Worm (Caenorhabditis elegans) whole organism, L4 larva: ENCODE measurements around the gene ztf-30.
A peak's percentile ranks its signal among the peaks of the same experiment; 100 is the strongest.

Source experiments
- D1046.2 ChIP-seq: fragments of 200-800 bp; sonication (Bioruptor generic); IDR thresholded peaks from 2 replicates; pipeline ENCODE4 v1.3.6; 2022; ENCODE audit warnings: missing genetic modification characterization, missing compliant biosample characterization
- F26F4.8 ChIP-seq: fragments of 200-800 bp; sonication (Bioruptor generic); conservative IDR thresholded peaks from 2 replicates; pipeline ENCODE4 v1.3.6; 2022; ENCODE audit warnings: missing genetic modification characterization, missing compliant biosample characterization
- T20F7.1 ChIP-seq: fragments of 200-800 bp; sonication (Bioruptor generic); optimal IDR thresholded peaks from 2 replicates; lab custom pipeline; 2018; ENCODE audit warnings: mild to moderate bottlenecking, missing genetic modification characterization, missing compliant biosample characterization
- Y105C5A.15 ChIP-seq: fragments of 200-800 bp; sonication (Bioruptor generic); IDR thresholded peaks from 2 replicates; pipeline ENCODE4 v1.3.6; 2022; ENCODE audit warnings: missing genetic modification characterization, missing compliant biosample characterization
- aha-1 ChIP-seq: fragments of 150-350 bp; peaks from one replicate; lab custom pipeline; 2014; ENCODE audit warnings: missing biosample characterization, missing genetic modification characterization
- ama-1 ChIP-seq: fragments of 150-350 bp; optimal IDR thresholded peaks from 2 replicates; lab custom pipeline; 2014; ENCODE audit warnings: inconsistent platforms, mixed read lengths
- attf-4 ChIP-seq: sonication (generic microtip); optimal IDR thresholded peaks from 3 replicates; lab custom pipeline; 2017; ENCODE audit warnings: missing biosample characterization, missing genetic modification characterization
- ceh-44 ChIP-seq: fragments of 200-800 bp; sonication (Bioruptor generic); IDR thresholded peaks from 2 replicates; pipeline ENCODE4 v1.3.6; 2022; ENCODE audit warnings: missing genetic modification reagents, missing genetic modification characterization, missing compliant biosample characterization
- ceh-82 ChIP-seq: sonication (generic microtip); optimal IDR thresholded peaks from 2 replicates; lab custom pipeline; 2017; ENCODE audit warnings: missing biosample characterization, missing genetic modification characterization
- ces-1 ChIP-seq: fragments of 150-350 bp; sonication (generic microtip); optimal IDR thresholded peaks from 4 replicates; lab custom pipeline; 2014; ENCODE audit warnings: missing biosample characterization, missing genetic modification reagents, missing genetic modification characterization
- ctbp-1 ChIP-seq: fragments of 200-800 bp; sonication (Bioruptor generic); IDR thresholded peaks from 2 replicates; pipeline ENCODE4 v1.3.6; 2022; ENCODE audit warnings: missing genetic modification reagents, missing genetic modification characterization, missing compliant biosample characterization
- daf-12 ChIP-seq: fragments of 150-350 bp; optimal IDR thresholded peaks from 2 replicates; lab custom pipeline; 2014; ENCODE audit warnings: missing biosample characterization, missing genetic modification reagents, missing genetic modification characterization
- daf-16 ChIP-seq, 3 experiments: sonication (generic microtip); optimal IDR thresholded peaks; 2 replicates each; lab custom pipeline; 2016 to 2017; ENCODE audit warnings: missing genetic modification characterization in 3 of 3, missing genetic modification reagents in 3 of 3, mild to moderate bottlenecking in 2 of 3, missing compliant biosample characterization in 2 of 3, missing biosample characterization in 1 of 3, moderate library complexity in 1 of 3
- dmd-6 ChIP-seq: fragments of 200-800 bp; sonication (Bioruptor generic); IDR thresholded peaks from 2 replicates; pipeline ENCODE4 v1.3.6; 2022; ENCODE audit warnings: missing genetic modification reagents, missing genetic modification characterization, missing compliant biosample characterization
- dmd-9 ChIP-seq: fragments of 200-800 bp; sonication (Bioruptor generic); IDR thresholded peaks from 2 replicates; pipeline ENCODE4 v1.3.6; 2022; ENCODE audit warnings: missing genetic modification reagents, missing genetic modification characterization, missing compliant biosample characterization
- dpl-1 ChIP-seq: fragments of 150-350 bp; optimal IDR thresholded peaks from 2 replicates; lab custom pipeline; 2014; ENCODE audit warnings: missing biosample characterization, missing genetic modification reagents, missing genetic modification characterization
- duxl-1 ChIP-seq: sonication (generic microtip); optimal IDR thresholded peaks from 2 replicates; lab custom pipeline; 2016; ENCODE audit warnings: mild to moderate bottlenecking, missing genetic modification characterization, moderate library complexity, missing compliant biosample characterization; ENCODE audit not compliant: poor library complexity
- dve-1 ChIP-seq: sonication (generic microtip); optimal IDR thresholded peaks from 2 replicates; lab custom pipeline; 2017; ENCODE audit warnings: antibody characterized with exemption, mild to moderate bottlenecking, missing genetic modification characterization, missing compliant biosample characterization; ENCODE audit not compliant: insufficient read depth
- egl-27 ChIP-seq: sonication (generic microtip); optimal IDR thresholded peaks from 3 replicates; lab custom pipeline; 2017; ENCODE audit warnings: missing biosample characterization, missing genetic modification reagents, missing genetic modification characterization
- hif-1 ChIP-seq, 2 experiments: sonication (generic microtip); optimal IDR thresholded peaks; 2 replicates each; lab custom pipeline; 2016 to 2017; ENCODE audit warnings: missing compliant biosample characterization in 2 of 2, missing genetic modification characterization in 2 of 2, missing genetic modification reagents in 2 of 2, missing genotype in 2 of 2, mild to moderate bottlenecking in 1 of 2
- hlh-11 ChIP-seq: fragments of 200-800 bp; sonication (Bioruptor generic); optimal IDR thresholded peaks from 2 replicates; lab custom pipeline; 2018; ENCODE audit warnings: mild to moderate bottlenecking, missing genetic modification characterization, missing compliant biosample characterization
- hlh-30 ChIP-seq: sonication (generic microtip); optimal IDR thresholded peaks from 2 replicates; lab custom pipeline; 2017; ENCODE audit warnings: antibody characterized with exemption, mild to moderate bottlenecking, missing genetic modification characterization, missing compliant biosample characterization; ENCODE audit not compliant: insufficient read depth
- hmg-1.1 ChIP-seq: fragments of 200-800 bp; sonication (Bioruptor generic); IDR thresholded peaks from 2 replicates; pipeline ENCODE4 v1.3.6; 2022; ENCODE audit warnings: missing genetic modification reagents, missing genetic modification characterization, missing compliant biosample characterization
- lin-13 ChIP-seq: fragments of 150-350 bp; optimal IDR thresholded peaks from 2 replicates; lab custom pipeline; 2014; ENCODE audit warnings: missing biosample characterization, missing genetic modification reagents, missing genetic modification characterization
- lin-29 ChIP-seq: fragments of 200-800 bp; sonication (Bioruptor generic); IDR thresholded peaks from 2 replicates; pipeline ENCODE4 v1.3.6; 2022; ENCODE audit warnings: missing genetic modification reagents, missing genetic modification characterization, missing compliant biosample characterization
- lin-39 ChIP-seq: fragments of 150-350 bp; optimal IDR thresholded peaks from 2 replicates; lab custom pipeline; 2014; ENCODE audit warnings: missing biosample characterization, missing genetic modification reagents, missing genetic modification characterization
- lsy-2 ChIP-seq, 2 experiments: fragments of 150-350 bp in 1 of 2; sonication (generic microtip) in 1 of 2; optimal IDR thresholded peaks; 2 replicates each; lab custom pipeline; 2014 to 2017; ENCODE audit warnings: missing biosample characterization in 2 of 2, missing genetic modification characterization in 2 of 2
- mdl-1 ChIP-seq, 2 experiments: fragments of 150-350 bp in 1 of 2; sonication (generic microtip) in 1 of 2; optimal IDR thresholded peaks; 2 replicates each; lab custom pipeline; 2014 to 2017; ENCODE audit warnings: missing biosample characterization in 2 of 2, missing genetic modification characterization in 2 of 2
- mdt-29 ChIP-seq: fragments of 200-800 bp; sonication (Bioruptor generic); IDR thresholded peaks from 2 replicates; pipeline ENCODE4 v1.3.6; 2022; ENCODE audit warnings: missing genetic modification reagents, missing genetic modification characterization, missing compliant biosample characterization
- mep-1 ChIP-seq: fragments of 150-350 bp; sonication (generic microtip); optimal IDR thresholded peaks from 3 replicates; lab custom pipeline; 2014; ENCODE audit warnings: missing biosample characterization, missing genetic modification characterization
- mxl-3 ChIP-seq: fragments of 200-800 bp; sonication (Bioruptor generic); optimal IDR thresholded peaks from 2 replicates; lab custom pipeline; 2018; ENCODE audit warnings: mild to moderate bottlenecking, missing genetic modification characterization, missing compliant biosample characterization
- nhr-10 ChIP-seq: fragments of 150-350 bp; optimal IDR thresholded peaks from 2 replicates; lab custom pipeline; 2014; ENCODE audit warnings: missing biosample characterization, missing genetic modification characterization
- nhr-11 ChIP-seq: fragments of 150-350 bp; optimal IDR thresholded peaks from 2 replicates; lab custom pipeline; 2014; ENCODE audit warnings: missing biosample characterization, missing genetic modification characterization
- nhr-28 ChIP-seq: fragments of 150-350 bp; optimal IDR thresholded peaks from 2 replicates; lab custom pipeline; 2014; ENCODE audit warnings: missing biosample characterization, missing genetic modification characterization
- nhr-77 ChIP-seq: fragments of 150-350 bp; optimal IDR thresholded peaks from 2 replicates; lab custom pipeline; 2014; ENCODE audit warnings: missing biosample characterization, missing genetic modification characterization
- rbr-2 ChIP-seq: sonication (generic microtip); optimal IDR thresholded peaks from 2 replicates; lab custom pipeline; 2016; ENCODE audit warnings: missing genotype, missing genetic modification characterization, missing compliant biosample characterization
- saeg-2 ChIP-seq: fragments of 200-800 bp; sonication (Bioruptor generic); IDR thresholded peaks from 2 replicates; pipeline ENCODE4 v1.3.6; 2022; ENCODE audit warnings: missing genetic modification reagents, missing genetic modification characterization, missing compliant biosample characterization
- snpc-1.2 ChIP-seq: fragments of 200-800 bp; sonication (Bioruptor generic); IDR thresholded peaks from 2 replicates; pipeline ENCODE4 v1.3.6; 2022; ENCODE audit warnings: missing genetic modification reagents, missing genetic modification characterization, missing compliant biosample characterization
- snpc-4 ChIP-seq: fragments of 150-350 bp; optimal IDR thresholded peaks from 2 replicates; lab custom pipeline; 2014; ENCODE audit warnings: missing biosample characterization, missing genetic modification characterization
- unc-130 ChIP-seq: sonication (generic microtip); optimal IDR thresholded peaks from 2 replicates; lab custom pipeline; 2016; ENCODE audit warnings: missing genetic modification reagents, missing genetic modification characterization, missing compliant biosample characterization
- zip-2 ChIP-seq: fragments of 150-350 bp; optimal IDR thresholded peaks from 2 replicates; lab custom pipeline; 2014; ENCODE audit warnings: missing biosample characterization, missing genetic modification characterization
- ztf-11 ChIP-seq: fragments of 150-350 bp; optimal IDR thresholded peaks from 2 replicates; lab custom pipeline; 2014; ENCODE audit warnings: missing biosample characterization, missing genetic modification characterization

Gene ztf-30

DNA sequence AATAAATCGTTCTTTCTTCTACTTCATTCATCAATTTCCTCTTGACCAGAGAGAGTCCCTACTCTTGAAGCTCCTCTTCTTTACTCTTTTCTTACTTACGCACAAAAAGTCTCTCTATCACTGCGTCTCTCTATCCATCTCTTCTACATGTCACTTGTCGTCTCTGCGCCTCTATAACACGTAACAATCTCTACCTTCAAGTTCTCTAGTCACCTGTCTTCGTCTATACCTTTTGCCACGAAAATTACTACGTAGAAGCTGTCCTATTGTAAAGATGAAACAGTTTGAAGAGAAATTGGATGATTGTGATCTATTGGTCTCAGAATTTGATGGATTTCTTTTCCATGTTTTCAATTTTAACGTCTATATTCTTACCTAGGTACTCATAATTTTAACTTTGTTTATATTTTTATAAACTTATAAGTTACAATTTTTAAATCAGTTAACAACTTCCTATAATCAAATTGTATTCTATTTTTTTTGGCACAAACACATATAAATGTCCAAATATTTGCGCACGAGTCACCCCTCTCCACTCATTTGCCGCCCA, 40.8 kb downstream of the ztf-30 start, which contains the start of gene C02D5.2:
C02D5.2 (plus strand) TSS at position 500 of the 550 bp plus-strand sequence.
- TF ChIP-seq snpc-4 (tag; lab: Kevin White, UChicago), result no peak
- no peak for TF ChIP-seq dpl-1
- TF ChIP-seq ama-1 (lab: Kevin White, UChicago), result no peak
- no peak for TF ChIP-seq aha-1 (tag; lab: Kevin White, UChicago)
- TF ChIP-seq nhr-10 (tag; lab: Kevin White, UChicago), result peak; percentile 51
- TF ChIP-seq attf-4 (tag; lab: Kevin White, UChicago), result no peak
- peak; percentile 52 for TF ChIP-seq dve-1 (tag; lab: Kevin White, UChicago)
- no peak for TF ChIP-seq lin-39 (tag; lab: Kevin White, UChicago)
- peak; percentile 21 for TF ChIP-seq lin-13
- peak; percentile 27 for TF ChIP-seq T20F7.1 (GFP tag; lab: Kevin White, UChicago)
- no peak for TF ChIP-seq mdt-29 (GFP tag; lab: Robert Waterston, UW)
- TF ChIP-seq duxl-1 (tag; lab: Kevin White, UChicago), result no peak
- peak; percentile 53 for TF ChIP-seq nhr-28 (tag; lab: Kevin White, UChicago)
- no peak for TF ChIP-seq ceh-44 (GFP tag; lab: Robert Waterston, UW)
- no peak for TF ChIP-seq zip-2 (tag; lab: Kevin White, UChicago)
- TF ChIP-seq mdl-1 (tag; optimal IDR thresholded peaks at IDR 0.05; lab: Kevin White, UChicago), result peak in 1 of 2 experiments; percentile 40
- no peak for TF ChIP-seq F26F4.8
- TF ChIP-seq mxl-3 (GFP tag; lab: Kevin White, UChicago), result no peak
- TF ChIP-seq nhr-11 (tag; lab: Kevin White, UChicago), result peak; percentile 20
- TF ChIP-seq snpc-1.2 (GFP tag; lab: Robert Waterston, UW), result no peak
- TF ChIP-seq rbr-2 (tag; lab: Kevin White, UChicago), result peak; percentile 20
- no peak for TF ChIP-seq unc-130
- no peak for TF ChIP-seq saeg-2
- no peak for TF ChIP-seq ctbp-1 (GFP tag; lab: Robert Waterston, UW)
- TF ChIP-seq lsy-2 (tag; optimal IDR thresholded peaks at IDR 0.05; lab: Kevin White, UChicago), result peak in 1 of 2 experiments; percentile 49
- TF ChIP-seq nhr-77 (tag; lab: Kevin White, UChicago), result no peak
- TF ChIP-seq daf-16 (GFP tag; optimal IDR thresholded peaks at IDR 0.05; lab: Kevin White, UChicago), result no peak
- no peak for TF ChIP-seq daf-16 (tag; optimal IDR thresholded peaks at IDR 0.05; lab: Kevin White, UChicago)
- TF ChIP-seq ztf-11 (tag; lab: Kevin White, UChicago), result no peak
- no peak for TF ChIP-seq daf-12
- TF ChIP-seq ceh-82 (tag; lab: Kevin White, UChicago), result no peak
- TF ChIP-seq mep-1, result peak; percentile 66
- TF ChIP-seq hlh-11 (tag; lab: Kevin White, UChicago), result peak; percentile 49
- peak in 1 of 2 experiments; percentile 32 for TF ChIP-seq hif-1 (tag; optimal IDR thresholded peaks at IDR 0.05; lab: Kevin White, UChicago)
- no peak for TF ChIP-seq Y105C5A.15 (GFP tag; lab: Robert Waterston, UW)
- TF ChIP-seq ces-1 (GFP tag; lab: Kevin White, UChicago), result no peak
- peak; percentile 45 for TF ChIP-seq dmd-6 (GFP tag; lab: Robert Waterston, UW)
- TF ChIP-seq hmg-1.1 (GFP tag; lab: Robert Waterston, UW), result peak; percentile 54; the same call in 1 of the 2 replicates
- no peak for TF ChIP-seq lin-29 (GFP tag; lab: Robert Waterston, UW)
- peak; percentile 81 for TF ChIP-seq hlh-30 (tag; lab: Kevin White, UChicago)
- no peak for TF ChIP-seq dmd-9 (GFP tag; lab: Robert Waterston, UW)
- TF ChIP-seq egl-27 (tag; lab: Kevin White, UChicago), result no peak
- TF ChIP-seq D1046.2 (GFP tag; lab: Robert Waterston, UW), result no peak
